Worm (Caenorhabditis elegans): ENCODE results near the gene pho-7.

- TF ChIP-seq ces-1 (GFP tag; optimal IDR thresholded peaks at IDR 0.05) (no peak), nhr-12 (tag; optimal IDR thresholded peaks at IDR 0.05) (no peak), ceh-43 (GFP tag; optimal IDR thresholded peaks at IDR 0.05) (no peak), nhr-76 (tag; optimal IDR thresholded peaks at IDR 0.05) (no peak), pha-4 (tag; optimal IDR thresholded peaks at IDR 0.05) (no peak), elt-3 (tag; optimal IDR thresholded peaks at IDR 0.05) (no peak), ham-2 (GFP tag; optimal IDR thresholded peaks at IDR 0.05) (no peak), blmp-1 (tag; optimal IDR thresholded peaks at IDR 0.05) (no peak), nhr-28 (tag; optimal IDR thresholded peaks at IDR 0.05) (no peak), unc-62 (GFP tag; optimal IDR thresholded peaks at IDR 0.05) (no peak)
Measured at ce11 chrX:10967698-10968097, 26.5 kb upstream of the pho-7 start, which contains the start of gene K09C8.9.
